Fruit fly (Drosophila melanogaster): Measurements from ENCODE around the gene mRpL45.

DNA sequence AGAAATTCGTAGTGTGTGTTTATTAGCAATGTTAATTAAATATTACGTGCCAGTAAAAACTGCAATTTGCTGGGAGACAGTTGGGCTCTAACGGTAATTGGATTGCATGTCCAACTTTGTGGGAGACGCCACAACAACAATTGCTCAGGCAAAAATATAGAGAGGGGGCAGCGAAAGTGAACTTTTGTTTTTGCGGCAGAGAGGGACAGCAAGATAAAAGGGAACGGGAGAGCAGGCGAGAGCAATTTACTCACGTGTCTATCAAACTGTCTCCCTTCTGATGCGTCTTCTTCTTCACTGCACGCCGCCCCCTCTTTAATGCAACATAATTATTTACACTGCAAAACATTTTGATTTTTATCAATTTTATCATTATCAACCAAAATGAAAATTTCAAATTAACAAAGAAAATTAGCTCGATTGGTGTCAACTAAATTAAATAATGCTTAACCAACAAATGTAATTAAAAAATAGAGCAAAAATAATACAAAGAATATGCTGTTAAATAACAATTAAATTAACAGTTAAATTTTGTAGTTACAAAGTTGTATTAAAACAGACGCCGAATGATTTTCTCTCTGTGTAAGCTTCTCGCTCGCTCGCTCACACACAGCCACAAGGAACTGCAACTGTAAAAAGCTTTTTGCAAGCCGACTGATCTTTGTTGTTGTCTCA, 49.1 kb downstream of the mRpL45 start:
- peak; percentile 68 for TF ChIP-seq CG13296 (GFP tag; optimal IDR thresholded peaks at IDR 0.05)
- no peak for TF ChIP-seq GATAe (GFP tag; conservative IDR thresholded peaks at IDR 0.05)
- peak; percentile 89 for TF ChIP-seq zen (tag; optimal IDR thresholded peaks at IDR 0.05)
- TF ChIP-seq zf30C (GFP tag; optimal IDR thresholded peaks at IDR 0.05): peak; percentile 80
- peak; percentile 50 for TF ChIP-seq CG14014 (GFP tag; IDR thresholded peaks at IDR 0.05)
- TF ChIP-seq fd64A (GFP tag; optimal IDR thresholded peaks at IDR 0.05): peak; percentile 23
- peak; percentile 61; the same call in 1 of the 3 replicates for TF ChIP-seq jigr1 (GFP tag; IDR thresholded peaks at IDR 0.05)
- peak; percentile 26 for TF ChIP-seq CTCF (GFP tag; optimal IDR thresholded peaks at IDR 0.05)
